Worm (Caenorhabditis elegans): Measurements from ENCODE around the gene ptr-4.

The ptr-4 gene

ce11 chrX:6085824-6086223, 20.0 kb upstream of the ptr-4 start, which contains the start of gene C45B2.1:
Gene C45B2.1, plus strand, starts transcription at chrX:6086124.
- TF ChIP-seq B0261.1 (tag; optimal IDR thresholded peaks at IDR 0.05) (no peak), tbx-9 (tag; optimal IDR thresholded peaks at IDR 0.05; ENCODE audit: borderline replicate concordance) (no peak), ets-4 (GFP tag; optimal IDR thresholded peaks at IDR 0.05) (no peak), snpc-3.4 (tag; optimal IDR thresholded peaks at IDR 0.05) (no peak), T26A5.8 (tag; optimal IDR thresholded peaks at IDR 0.05) (no peak), snpc-4 (GFP tag; optimal IDR thresholded peaks at IDR 0.05) (no peak), snpc-4 (tag; optimal IDR thresholded peaks at IDR 0.05) (no peak), let-526 (GFP tag; IDR thresholded peaks at IDR 0.05) (no peak), nhr-80 (tag; optimal IDR thresholded peaks at IDR 0.05) (no peak), dpff-1 (tag; optimal IDR thresholded peaks at IDR 0.05) (no peak), mes-4 (tag; optimal IDR thresholded peaks at IDR 0.05) (no peak), egrh-3 (GFP tag; IDR thresholded peaks at IDR 0.05) (no peak)

- TF ChIP-seq snpc-1.3 (tag; optimal IDR thresholded peaks at IDR 0.05; ENCODE audit: insufficient read depth) (no peak), rcor-1 (GFP tag; IDR thresholded peaks at IDR 0.05) (no peak), hsf-1 (GFP tag; IDR thresholded peaks at IDR 0.05) (no peak), let-607 (tag; optimal IDR thresholded peaks at IDR 0.05) (no peak), attf-3 (GFP tag; conservative IDR thresholded peaks at IDR 0.05) (no peak), ztf-22 (GFP tag; optimal IDR thresholded peaks at IDR 0.05) (no peak), pbrm-1 (GFP tag; IDR thresholded peaks at IDR 0.05) (no peak), lag-1 (GFP tag; IDR thresholded peaks at IDR 0.05) (no peak), chd-7 (tag; optimal IDR thresholded peaks at IDR 0.05) (no peak), sea-2 (GFP tag; IDR thresholded peaks at IDR 0.05) (no peak), ceh-100 (GFP tag; IDR thresholded peaks at IDR 0.05) (no peak), ets-4 (GFP tag; optimal IDR thresholded peaks at IDR 0.05) (no peak), madf-6 (GFP tag; IDR thresholded peaks at IDR 0.05) (no peak), him-1 (tag; optimal IDR thresholded peaks at IDR 0.05) (no peak), K11D2.4 (GFP tag; IDR thresholded peaks at IDR 0.05) (no peak), B0019.2 (GFP tag; conservative IDR thresholded peaks at IDR 0.05) (no peak)
Observed at ce11 chrX:6084439-6084838, 18.7 kb upstream of the ptr-4 start, which contains the start of gene C45B2.2. Gene C45B2.2, plus strand, starts transcription at chrX:6084739.

DNA sequence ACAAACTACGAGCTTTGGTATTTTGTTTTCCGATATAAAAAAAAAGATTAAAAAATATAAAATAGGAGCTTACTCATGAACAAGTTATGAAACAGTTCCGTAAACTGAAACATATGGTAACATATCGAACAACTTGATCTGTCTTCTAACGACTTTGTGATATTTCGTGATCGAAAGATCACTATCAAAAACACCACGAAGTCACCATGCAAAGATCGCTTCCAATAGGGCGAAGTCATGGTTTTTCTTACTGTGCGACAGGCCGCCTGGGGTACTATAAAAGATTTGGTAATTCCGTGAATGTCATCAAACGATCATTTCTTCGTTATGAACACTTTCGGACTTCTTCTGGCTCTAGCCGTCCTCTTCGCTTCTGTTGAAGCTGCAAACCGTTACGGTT, 16.9 kb upstream of the ptr-4 start, which contains the start of gene C45B2.3:
Gene C45B2.3, plus strand, starts transcription at position 301 of the 400 bp plus-strand sequence.
- TF ChIP-seq ceh-58 (GFP tag; IDR thresholded peaks at IDR 0.05) (no peak), mes-4 (tag; optimal IDR thresholded peaks at IDR 0.05) (no peak), hsf-1 (GFP tag; IDR thresholded peaks at IDR 0.05) (no peak), madf-10 (tag; optimal IDR thresholded peaks at IDR 0.05) (no peak), ccch-3 (GFP tag; optimal IDR thresholded peaks at IDR 0.05) (no peak), hlh-26 (GFP tag; conservative IDR thresholded peaks at IDR 0.05) (no peak), cebp-1 (GFP tag; IDR thresholded peaks at IDR 0.05) (no peak), cebp-1 (tag; optimal IDR thresholded peaks at IDR 0.05) (no peak)

ce11 chrX:6081793-6082192, 16.0 kb upstream of the ptr-4 start:
- no peak for TF ChIP-seq attf-3 (GFP tag; conservative IDR thresholded peaks at IDR 0.05)
- no peak for TF ChIP-seq B0261.1 (tag; optimal IDR thresholded peaks at IDR 0.05)
- TF ChIP-seq D2030.7 (GFP tag; IDR thresholded peaks at IDR 0.05): no peak
- no peak for TF ChIP-seq F52B5.7 (tag; optimal IDR thresholded peaks at IDR 0.05)
- no peak for TF ChIP-seq lsy-27 (tag; optimal IDR thresholded peaks at IDR 0.05; ENCODE audit: borderline replicate concordance, insufficient read depth)
- TF ChIP-seq nhr-179 (tag; optimal IDR thresholded peaks at IDR 0.05): no peak
- TF ChIP-seq pha-4 (tag; optimal IDR thresholded peaks at IDR 0.05): no peak
- TF ChIP-seq chd-7 (tag; optimal IDR thresholded peaks at IDR 0.05): no peak
- no peak for TF ChIP-seq lin-35 (GFP tag; optimal IDR thresholded peaks at IDR 0.05)
- TF ChIP-seq C17E4.6 (GFP tag; IDR thresholded peaks at IDR 0.05): no peak
- TF ChIP-seq dpff-1 (tag; optimal IDR thresholded peaks at IDR 0.05): no peak
- no peak for TF ChIP-seq hlh-12 (tag; optimal IDR thresholded peaks at IDR 0.05)
- TF ChIP-seq nhr-90 (tag; optimal IDR thresholded peaks at IDR 0.05): no peak
- no peak for TF ChIP-seq ztf-18 (tag; optimal IDR thresholded peaks at IDR 0.05)
- no peak for TF ChIP-seq nfyb-1 (GFP tag; IDR thresholded peaks at IDR 0.05)

All from whole organism, young adult.